Fruit fly (Drosophila melanogaster) whole organism, embryonic: ENCODE results near the gene CG7432.
A peak's percentile ranks its signal among the peaks of the same experiment; 100 is the strongest.

ENCODE experiments used
- BtbVII ChIP-seq: fragments of 200-800 bp; sonication (Bioruptor generic); optimal IDR thresholded peaks from 3 replicates; lab custom pipeline; 2017; ENCODE audit warnings: missing biosample characterization, mild to moderate bottlenecking, missing genetic modification characterization
- CG10366 ChIP-seq: fragments of 200-800 bp; sonication (Bioruptor generic); IDR thresholded peaks from 2 replicates; pipeline ENCODE4 v1.3.6; 2022; ENCODE audit warnings: missing biosample characterization, missing genetic modification characterization
- CG14667 ChIP-seq: fragments of 200-800 bp; sonication (Bioruptor generic); IDR thresholded peaks from 2 replicates; pipeline ENCODE4 v1.3.6; 2022; ENCODE audit warnings: missing biosample characterization, missing genetic modification characterization
- CG14965 ChIP-seq: fragments of 200-800 bp; sonication (Bioruptor generic); optimal IDR thresholded peaks from 2 replicates; lab custom pipeline; 2016; ENCODE audit warnings: missing biosample characterization, missing genetic modification characterization, borderline replicate concordance
- CG15011 ChIP-seq: fragments of 200-800 bp; sonication (Bioruptor generic); optimal IDR thresholded peaks from 3 replicates; lab custom pipeline; 2018; ENCODE audit warnings: missing biosample characterization, mild to moderate bottlenecking, missing genetic modification characterization
- CG1529 ChIP-seq: fragments of 200-800 bp; sonication (Bioruptor generic); optimal IDR thresholded peaks from 3 replicates; lab custom pipeline; 2018; ENCODE audit warnings: missing biosample characterization, missing genetic modification characterization
- CG15514 ChIP-seq: fragments of 200-800 bp; sonication (Bioruptor generic); optimal IDR thresholded peaks from 3 replicates; lab custom pipeline; 2017; ENCODE audit warnings: missing biosample characterization, missing genetic modification characterization, mild to moderate bottlenecking, moderate library complexity, missing genetic modification reagents
- CG17328 ChIP-seq: fragments of 200-800 bp; sonication (Bioruptor generic); IDR thresholded peaks from 2 replicates; pipeline ENCODE4 v1.3.6; 2022; ENCODE audit warnings: missing biosample characterization, missing genetic modification characterization
- CG3407 ChIP-seq: fragments of 200-800 bp; sonication (Bioruptor generic); optimal IDR thresholded peaks from 2 replicates; lab custom pipeline; 2018; ENCODE audit warnings: missing biosample characterization, mild to moderate bottlenecking, missing genetic modification characterization
- CG4424 ChIP-seq: fragments of 200-800 bp; sonication (Bioruptor generic); optimal IDR thresholded peaks from 3 replicates; lab custom pipeline; 2016; ENCODE audit warnings: missing biosample characterization, missing genetic modification characterization
- CG4854 ChIP-seq: fragments of 200-800 bp; sonication (Bioruptor generic); optimal IDR thresholded peaks from 2 replicates; lab custom pipeline; 2016; ENCODE audit warnings: missing biosample characterization, missing genetic modification characterization, inconsistent platforms
- CG8359 ChIP-seq: fragments of 200-800 bp; sonication (Bioruptor generic); optimal IDR thresholded peaks from 2 replicates; lab custom pipeline; 2017; ENCODE audit warnings: missing biosample characterization, mild to moderate bottlenecking, missing genetic modification characterization, borderline replicate concordance
- CoRest ChIP-seq: fragments of 200-800 bp; sonication (Bioruptor generic); optimal IDR thresholded peaks from 3 replicates; lab custom pipeline; 2018; ENCODE audit warnings: missing biosample characterization, mild to moderate bottlenecking, missing genetic modification characterization, moderate library complexity
- Dip2 ChIP-seq: fragments of 200-800 bp; sonication (Bioruptor generic); IDR thresholded peaks from 2 replicates; pipeline ENCODE4 v1.3.6; 2022; ENCODE audit warnings: missing biosample characterization, missing genetic modification characterization
- Dip3 ChIP-seq: fragments of 200-800 bp; sonication (Bioruptor generic); optimal IDR thresholded peaks from 3 replicates; lab custom pipeline; 2016; ENCODE audit warnings: missing biosample characterization, missing genetic modification characterization
- E2f2 ChIP-seq: fragments of 200-800 bp; sonication (Bioruptor generic); IDR thresholded peaks from 2 replicates; pipeline ENCODE4 v1.3.6; 2022; ENCODE audit warnings: missing biosample characterization, missing genetic modification characterization
- GATAe ChIP-seq: fragments of 200-800 bp; sonication (Bioruptor generic); conservative IDR thresholded peaks from 2 replicates; pipeline ENCODE4 v1.3.6; 2022; ENCODE audit warnings: missing biosample characterization, missing genetic modification characterization
- Gsc ChIP-seq: fragments of 200-800 bp; sonication (Bioruptor generic); IDR thresholded peaks from 2 replicates; pipeline ENCODE4 v1.3.6; 2022; ENCODE audit warnings: missing biosample characterization, missing genetic modification characterization
- HHEX ChIP-seq: fragments of 200-800 bp; sonication (Bioruptor generic); optimal IDR thresholded peaks from 3 replicates; lab custom pipeline; 2017; ENCODE audit warnings: missing biosample characterization, mild to moderate bottlenecking, missing genetic modification characterization, missing genetic modification reagents
- HLHmδ ChIP-seq: fragments of 200-800 bp; sonication (Bioruptor generic); optimal IDR thresholded peaks from 2 replicates; lab custom pipeline; 2018; ENCODE audit warnings: missing biosample characterization, mild to moderate bottlenecking, missing genetic modification characterization, moderate library complexity
- Hand ChIP-seq: fragments of 200-800 bp; sonication (Bioruptor generic); optimal IDR thresholded peaks from 2 replicates; lab custom pipeline; 2017; ENCODE audit warnings: mild to moderate bottlenecking, missing biosample characterization, missing genetic modification reagents, missing genetic modification characterization
- Lhr ChIP-seq: fragments of 200-800 bp; sonication (Bioruptor generic); optimal IDR thresholded peaks from 3 replicates; lab custom pipeline; 2017; ENCODE audit warnings: mild to moderate bottlenecking, missing biosample characterization, missing genetic modification reagents, missing genetic modification characterization
- Mrtf ChIP-seq: fragments of 200-800 bp; sonication (Bioruptor generic); IDR thresholded peaks from 3 replicates; pipeline ENCODE4 v1.3.6; 2022; ENCODE audit warnings: missing biosample characterization, missing genetic modification characterization
- Side ChIP-seq: fragments of 200-800 bp; sonication (Bioruptor generic); optimal IDR thresholded peaks from 2 replicates; lab custom pipeline; 2016; ENCODE audit warnings: missing biosample characterization, missing genetic modification characterization
- TFAM ChIP-seq: fragments of 200-800 bp; sonication (Bioruptor generic); optimal IDR thresholded peaks from 2 replicates; lab custom pipeline; 2017; ENCODE audit warnings: missing biosample characterization, missing genetic modification characterization, inconsistent platforms
- ap ChIP-seq: fragments of 200-800 bp; sonication (Bioruptor generic); IDR thresholded peaks from 2 replicates; pipeline ENCODE4 v1.3.6; 2022; ENCODE audit warnings: missing biosample characterization, missing genetic modification characterization
- ara ChIP-seq: fragments of 200-800 bp; sonication (Bioruptor generic); IDR thresholded peaks from 2 replicates; pipeline ENCODE4 v1.3.6; 2022; ENCODE audit warnings: missing biosample characterization, missing genetic modification characterization
- ato ChIP-seq: fragments of 200-800 bp; sonication (Bioruptor generic); IDR thresholded peaks from 2 replicates; pipeline ENCODE4 v1.3.6; 2022; ENCODE audit warnings: missing biosample characterization, missing genetic modification characterization; ENCODE audit not compliant: partially characterized antibody
- bbx ChIP-seq: fragments of 200-800 bp; sonication (Bioruptor generic); IDR thresholded peaks from 2 replicates; pipeline ENCODE4 v1.3.6; 2022; ENCODE audit warnings: missing biosample characterization, missing genetic modification characterization; ENCODE audit not compliant: partially characterized antibody
- br ChIP-seq: fragments of >200 bp; optimal IDR thresholded peaks from 2 replicates; lab custom pipeline; 2017
- caup ChIP-seq: fragments of 200-800 bp; sonication (Bioruptor generic); optimal IDR thresholded peaks from 3 replicates; lab custom pipeline; 2017; ENCODE audit warnings: missing biosample characterization, mild to moderate bottlenecking, missing genetic modification characterization, moderate library complexity; ENCODE audit not compliant: severe bottlenecking
- dysf ChIP-seq: fragments of 200-800 bp; sonication (Bioruptor generic); IDR thresholded peaks from 3 replicates; pipeline ENCODE4 v1.3.6; 2022; ENCODE audit warnings: missing biosample characterization, missing genetic modification characterization
- esg ChIP-seq: fragments of 200-800 bp; sonication (Bioruptor generic); conservative IDR thresholded peaks from 2 replicates; pipeline ENCODE4 v1.3.6; 2022; ENCODE audit warnings: missing biosample characterization, missing genetic modification characterization
- gt ChIP-seq: fragments of 200-800 bp; sonication (Bioruptor generic); IDR thresholded peaks from 2 replicates; pipeline ENCODE4 v1.3.6; 2022; ENCODE audit warnings: missing biosample characterization, missing genetic modification characterization
- hbn ChIP-seq: fragments of 200-800 bp; sonication (Bioruptor generic); IDR thresholded peaks from 2 replicates; pipeline ENCODE4 v1.3.6; 2022; ENCODE audit warnings: missing biosample characterization, missing genetic modification characterization; ENCODE audit not compliant: partially characterized antibody
- hth ChIP-seq: fragments of >200 bp; optimal IDR thresholded peaks from 2 replicates; lab custom pipeline; 2017; ENCODE audit warnings: inconsistent platforms
- jing ChIP-seq: fragments of 200-800 bp; sonication (Bioruptor generic); optimal IDR thresholded peaks from 2 replicates; lab custom pipeline; 2018; ENCODE audit warnings: missing biosample characterization, mild to moderate bottlenecking, missing genetic modification characterization
- knrl ChIP-seq: fragments of 200-800 bp; sonication (Bioruptor generic); IDR thresholded peaks from 3 replicates; pipeline ENCODE4 v1.3.6; 2022; ENCODE audit warnings: missing biosample characterization, missing genetic modification characterization; ENCODE audit not compliant: partially characterized antibody
- maf-S ChIP-seq: fragments of 200-800 bp; sonication (Bioruptor generic); optimal IDR thresholded peaks from 2 replicates; lab custom pipeline; 2016; ENCODE audit warnings: missing biosample characterization, missing genetic modification characterization
- nerfin-1 ChIP-seq: fragments of 200-800 bp; sonication (Bioruptor generic); optimal IDR thresholded peaks from 3 replicates; lab custom pipeline; 2019; ENCODE audit warnings: missing biosample characterization, mild to moderate bottlenecking, missing genetic modification characterization, moderate library complexity
- sens-2 ChIP-seq: fragments of 200-800 bp; sonication (Bioruptor generic); IDR thresholded peaks from 2 replicates; pipeline ENCODE4 v1.3.6; 2022; ENCODE audit warnings: missing biosample characterization, missing genetic modification characterization
- sima ChIP-seq: fragments of 200-800 bp; sonication (Bioruptor generic); optimal IDR thresholded peaks from 2 replicates; lab custom pipeline; 2016; ENCODE audit warnings: missing biosample characterization, missing genetic modification characterization
- sisA ChIP-seq: fragments of 200-800 bp; sonication (Bioruptor generic); IDR thresholded peaks from 2 replicates; pipeline ENCODE4 v1.3.6; 2022; ENCODE audit warnings: missing biosample characterization, missing genetic modification characterization
- so ChIP-seq: fragments of 200-800 bp; sonication (Bioruptor generic); IDR thresholded peaks from 3 replicates; pipeline ENCODE4 v1.3.6; 2022; ENCODE audit warnings: missing biosample characterization, missing genetic modification characterization
- ssp ChIP-seq: fragments of 200-800 bp; sonication (Bioruptor generic); IDR thresholded peaks from 2 replicates; pipeline ENCODE4 v1.3.6; 2022; ENCODE audit warnings: missing biosample characterization, missing genetic modification characterization
- tll ChIP-seq, 2 experiments: fragments of 200-800 bp in 1 of 2; fragments of >200 bp in 1 of 2; sonication (Bioruptor generic) in 1 of 2; optimal IDR thresholded peaks; 2 replicates each; lab custom pipeline; 2017 to 2019; ENCODE audit warnings: missing biosample characterization in 2 of 2, missing genetic modification characterization in 2 of 2, mild to moderate bottlenecking in 1 of 2, moderate library complexity in 1 of 2
- tna ChIP-seq: fragments of 200-800 bp; sonication (Bioruptor generic); IDR thresholded peaks from 2 replicates; pipeline ENCODE4 v1.3.6; 2022; ENCODE audit warnings: missing biosample characterization, missing genetic modification characterization; ENCODE audit not compliant: partially characterized antibody
- tx ChIP-seq: fragments of 200-800 bp; sonication (Bioruptor generic); optimal IDR thresholded peaks from 2 replicates; lab custom pipeline; 2016; ENCODE audit warnings: missing biosample characterization, missing genetic modification characterization
- unpg ChIP-seq: fragments of 200-800 bp; sonication (Bioruptor generic); optimal IDR thresholded peaks from 3 replicates; lab custom pipeline; 2018; ENCODE audit warnings: missing biosample characterization, mild to moderate bottlenecking, missing genetic modification characterization, moderate library complexity
- z ChIP-seq: fragments of 200-800 bp; sonication (Bioruptor generic); IDR thresholded peaks from 3 replicates; pipeline ENCODE4 v1.3.6; 2022; ENCODE audit warnings: missing biosample characterization, missing genetic modification characterization

The CG7432 gene

DNA sequence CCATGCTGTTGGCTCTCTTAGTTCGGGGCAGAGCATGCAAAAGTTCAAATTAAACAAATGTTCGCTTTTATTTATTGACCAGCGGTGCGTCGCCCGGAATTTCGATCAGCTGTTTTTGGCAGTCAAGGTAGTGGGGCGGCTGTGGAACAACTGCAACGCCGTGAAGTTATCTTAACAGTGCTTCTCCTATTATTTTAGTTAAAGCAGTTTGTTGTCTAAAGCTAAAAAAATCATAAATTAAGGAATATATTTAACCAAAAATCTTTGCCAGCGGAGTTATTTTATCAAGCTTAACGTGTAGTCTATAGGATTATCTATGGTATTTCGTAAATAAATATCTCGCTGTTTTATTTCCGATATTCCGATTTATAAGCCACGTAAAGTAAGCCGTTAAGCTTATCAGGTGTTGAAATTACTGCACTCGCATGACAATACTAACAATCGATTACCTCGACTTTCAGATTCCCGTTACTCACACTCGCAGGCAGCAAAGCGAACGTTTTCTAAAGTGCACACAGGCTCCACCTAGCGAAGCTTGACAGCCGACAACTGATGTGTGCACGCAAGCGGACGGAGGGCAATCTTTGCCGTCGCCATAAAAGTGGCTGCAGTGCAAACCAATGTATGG, 16.4 kb upstream of the CG7432 start, which contains the start of the genes CG6195 and CG31220 (continued):
- no peak for TF ChIP-seq HHEX
- TF ChIP-seq Dip3 = no peak
- TF ChIP-seq CG4424 (GFP tag; lab: Kevin White, UChicago) = no peak
- no peak for TF ChIP-seq jing (GFP tag; lab: Kevin White, UChicago)
- TF ChIP-seq bbx (GFP tag; lab: Robert Waterston, UW) = no peak
- no peak for TF ChIP-seq GATAe (GFP tag; lab: Robert Waterston, UW)
- no peak for TF ChIP-seq BtbVII
- peak; percentile 33; the same call in 1 of the 2 replicates for TF ChIP-seq hbn
- TF ChIP-seq CG8359 (GFP tag; lab: Kevin White, UChicago) = no peak
- 0 out of 2 replicates have a peak, but pooled peaks have one; percentile 24 for TF ChIP-seq CG17328 (GFP tag; lab: Robert Waterston, UW)
- TF ChIP-seq knrl (GFP tag; lab: Robert Waterston, UW) = no peak; the same call in 1 of the 3 replicates
- TF ChIP-seq ara = no peak
- no peak for TF ChIP-seq CG3407 (GFP tag; lab: Kevin White, UChicago)
- TF ChIP-seq CG15011 (GFP tag; lab: Kevin White, UChicago) = no peak
- TF ChIP-seq ap (GFP tag; lab: Robert Waterston, UW) = no peak
- no peak for TF ChIP-seq tll (GFP tag; optimal IDR thresholded peaks at IDR 0.05; lab: Kevin White, UChicago)
- no peak for TF ChIP-seq esg (GFP tag; lab: Robert Waterston, UW)
- no peak for TF ChIP-seq sens-2 (GFP tag; lab: Robert Waterston, UW)
- no peak for TF ChIP-seq Mrtf (GFP tag; lab: Robert Waterston, UW)
- no peak for TF ChIP-seq gt (GFP tag; lab: Robert Waterston, UW)
- TF ChIP-seq maf-S (GFP tag; lab: Kevin White, UChicago) = no peak
- no peak for TF ChIP-seq sima (GFP tag; lab: Kevin White, UChicago)
- TF ChIP-seq CG1529 (GFP tag; lab: Kevin White, UChicago) = no peak
- TF ChIP-seq so = no peak
- no peak for TF ChIP-seq Gsc (GFP tag; lab: Robert Waterston, UW)
- no peak for TF ChIP-seq hth (lab: Kevin White, UChicago)
- 0 out of 2 replicates have a peak, but pooled peaks have one; percentile 23 for TF ChIP-seq CG10366
- TF ChIP-seq unpg (GFP tag; lab: Kevin White, UChicago) = no peak
- peak; percentile 89 for TF ChIP-seq nerfin-1 (tag; lab: Kevin White, UChicago)
- no peak for TF ChIP-seq TFAM
- no peak for TF ChIP-seq tna (GFP tag; lab: Robert Waterston, UW)
- no peak for TF ChIP-seq Side (GFP tag; lab: Kevin White, UChicago)
- TF ChIP-seq dysf (GFP tag; lab: Robert Waterston, UW) = 0 out of 3 replicates have a peak, but pooled peaks have one; percentile 24
- TF ChIP-seq br (lab: Kevin White, UChicago) = no peak
- 0 out of 2 replicates have a peak, but pooled peaks have one; percentile 22 for TF ChIP-seq ssp (GFP tag; lab: Robert Waterston, UW)
- peak; percentile 40 for TF ChIP-seq Lhr (GFP tag; lab: Kevin White, UChicago)
- peak; percentile 11 for TF ChIP-seq tx (GFP tag; lab: Kevin White, UChicago)
- no peak for TF ChIP-seq Dip2 (GFP tag; lab: Robert Waterston, UW)
- TF ChIP-seq CG14965 = no peak
- TF ChIP-seq z (GFP tag; lab: Robert Waterston, UW) = no peak
- peak; percentile 53 for TF ChIP-seq CG15514
- TF ChIP-seq E2f2 = peak; percentile 40; the same call in 1 of the 2 replicates
- TF ChIP-seq caup (GFP tag; lab: Kevin White, UChicago) = peak; percentile 12
- no peak for TF ChIP-seq HLHmδ (GFP tag; lab: Kevin White, UChicago)
- TF ChIP-seq ato (GFP tag; lab: Robert Waterston, UW) = 0 out of 2 replicates have a peak, but pooled peaks have one; percentile 10
- TF ChIP-seq CG14667 (GFP tag; lab: Robert Waterston, UW) = no peak
- TF ChIP-seq Hand = no peak
- TF ChIP-seq CG4854 (GFP tag; lab: Kevin White, UChicago) = no peak
- peak; percentile 51 for TF ChIP-seq CoRest (tag; lab: Kevin White, UChicago)
- TF ChIP-seq sisA (GFP tag; lab: Robert Waterston, UW) = no peak
